Fruit fly (Drosophila melanogaster) whole organism, pupa: ENCODE measurements around the gene Polr2F.

ENCODE experiments used
- CG4496 ChIP-seq: fragments of 200-800 bp; sonication (Bioruptor generic); IDR thresholded peaks from 3 replicates; pipeline ENCODE4 v1.3.6; 2022; ENCODE audit warnings: missing biosample characterization, missing genetic modification characterization
- D1 ChIP-seq: fragments of 200-800 bp; sonication (Bioruptor generic); optimal IDR thresholded peaks from 2 replicates; lab custom pipeline; 2018; ENCODE audit warnings: missing biosample characterization, mild to moderate bottlenecking, missing genetic modification characterization, moderate library complexity
- EcR ChIP-seq: fragments of 200-800 bp; sonication (Bioruptor generic); optimal IDR thresholded peaks from 3 replicates; lab custom pipeline; 2019; ENCODE audit warnings: missing biosample characterization, missing genetic modification characterization, mild to moderate bottlenecking, moderate library complexity, missing genetic modification reagents
- fd96Ca ChIP-seq: fragments of 200-800 bp; sonication (Bioruptor generic); IDR thresholded peaks from 3 replicates; pipeline ENCODE4 v1.3.6; 2022; ENCODE audit warnings: missing biosample characterization, missing genetic modification characterization

DNA sequence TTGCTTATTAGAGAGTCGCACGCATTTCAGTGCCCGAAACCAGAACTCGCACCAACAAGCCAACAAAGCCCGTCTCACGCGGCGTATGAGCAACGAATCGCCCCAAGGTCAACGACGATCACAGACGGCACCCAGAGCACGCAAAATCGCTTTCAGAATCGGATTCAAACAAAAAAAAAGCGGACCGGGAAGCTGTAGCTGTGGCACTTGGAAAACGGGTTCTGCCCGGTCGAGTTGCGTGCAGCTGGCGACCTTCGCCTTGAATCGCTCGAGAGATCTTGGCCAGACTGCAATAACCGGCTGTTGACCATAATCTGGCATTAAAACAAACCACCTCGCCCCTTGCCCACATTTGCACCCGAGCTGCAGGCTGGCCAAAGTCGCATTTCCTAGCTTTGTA lies 8.2 kb upstream of the Polr2F start:
- TF ChIP-seq D1 (tag; lab: Kevin White, UChicago) (no peak), fd96Ca (GFP tag; lab: Robert Waterston, UW) (no peak), CG4496 (GFP tag; lab: Robert Waterston, UW) (peak; percentile 58; the same call in 2 of the 3 replicates), EcR (GFP tag; lab: Kevin White, UChicago) (peak; percentile 97)
